Worm (Caenorhabditis elegans) whole organism, L2 larva: ENCODE measurements around the gene ZK673.1.

Experiments used
- C34F6.9 ChIP-seq: fragments of 150-350 bp; optimal IDR thresholded peaks from 2 replicates; lab custom pipeline; 2014; ENCODE audit warnings: missing biosample characterization, missing genetic modification characterization
- F13H6.1 ChIP-seq: sonication (generic microtip); optimal IDR thresholded peaks from 2 replicates; lab custom pipeline; 2016; ENCODE audit warnings: missing genetic modification characterization, missing compliant biosample characterization
- Y55F3AM.14 ChIP-seq: fragments of 200-800 bp; sonication (Bioruptor generic); optimal IDR thresholded peaks from 2 replicates; lab custom pipeline; 2018; ENCODE audit warnings: mild to moderate bottlenecking, missing genetic modification characterization, missing compliant biosample characterization
- aly-2 ChIP-seq: fragments of 150-350 bp; optimal IDR thresholded peaks from 2 replicates; lab custom pipeline; 2014; ENCODE audit warnings: missing biosample characterization, missing genetic modification characterization
- ama-1 ChIP-seq: fragments of 150-350 bp; optimal IDR thresholded peaks from 2 replicates; lab custom pipeline; 2018; ENCODE audit warnings: inconsistent platforms
- blmp-1 ChIP-seq: sonication (generic microtip); optimal IDR thresholded peaks from 2 replicates; lab custom pipeline; 2017; ENCODE audit warnings: missing genetic modification characterization, mild to moderate bottlenecking, missing compliant biosample characterization, antibody characterized with exemption, moderate library complexity; ENCODE audit not compliant: insufficient read depth
- ceh-16 ChIP-seq: fragments of 150-350 bp; optimal IDR thresholded peaks from 2 replicates; lab custom pipeline; 2014; ENCODE audit warnings: missing biosample characterization, missing genetic modification characterization
- ceh-82 ChIP-seq: fragments of 150-350 bp; optimal IDR thresholded peaks from 2 replicates; lab custom pipeline; 2014; ENCODE audit warnings: missing biosample characterization, missing genetic modification characterization
- dmd-4 ChIP-seq: sonication (generic microtip); optimal IDR thresholded peaks from 2 replicates; lab custom pipeline; 2017; ENCODE audit warnings: missing biosample characterization, missing genetic modification characterization
- elt-1 ChIP-seq: fragments of 150-350 bp; optimal IDR thresholded peaks from 2 replicates; lab custom pipeline; 2014; ENCODE audit warnings: missing biosample characterization, missing genetic modification characterization
- elt-3 ChIP-seq: sonication (generic microtip); optimal IDR thresholded peaks from 2 replicates; lab custom pipeline; 2017; ENCODE audit warnings: missing biosample characterization, missing genetic modification characterization
- fos-1 ChIP-seq: fragments of 150-350 bp; optimal IDR thresholded peaks from 2 replicates; lab custom pipeline; 2014; ENCODE audit warnings: missing biosample characterization, missing genetic modification characterization
- gmeb-1 ChIP-seq: fragments of 150-350 bp; optimal IDR thresholded peaks from 2 replicates; lab custom pipeline; 2014; ENCODE audit warnings: missing biosample characterization, missing genetic modification characterization
- lin-11 ChIP-seq: fragments of 150-350 bp; sonication (generic microtip); optimal IDR thresholded peaks from 2 replicates; lab custom pipeline; 2014; ENCODE audit warnings: missing biosample characterization, missing genetic modification characterization, inconsistent platforms, mixed read lengths
- lin-13 ChIP-seq: fragments of 150-350 bp; optimal IDR thresholded peaks from 2 replicates; lab custom pipeline; 2014; ENCODE audit warnings: missing biosample characterization, missing genetic modification reagents, missing genetic modification characterization
- lsy-2 ChIP-seq, 2 experiments: fragments of 150-350 bp in 1 of 2; sonication (generic microtip) in 1 of 2; optimal IDR thresholded peaks; 2 replicates each; lab custom pipeline; 2014 to 2017; ENCODE audit warnings: missing biosample characterization in 2 of 2, missing genetic modification characterization in 2 of 2
- mab-5 ChIP-seq: fragments of 150-350 bp; optimal IDR thresholded peaks from 2 replicates; lab custom pipeline; 2014; ENCODE audit warnings: missing biosample characterization, missing genetic modification characterization
- mbf-1 ChIP-seq: sonication (generic microtip); optimal IDR thresholded peaks from 2 replicates; lab custom pipeline; 2017; ENCODE audit warnings: missing biosample characterization, missing genetic modification characterization
- mdl-1 ChIP-seq, 2 experiments: fragments of 150-350 bp in 1 of 2; sonication (generic microtip) in 1 of 2; optimal IDR thresholded peaks; 2 replicates each; lab custom pipeline; 2017; ENCODE audit warnings: missing biosample characterization in 2 of 2, missing genetic modification characterization in 2 of 2
- nhr-11 ChIP-seq: fragments of 150-350 bp; optimal IDR thresholded peaks from 2 replicates; lab custom pipeline; 2014; ENCODE audit warnings: missing biosample characterization, missing genetic modification characterization
- nhr-12 ChIP-seq: fragments of 150-350 bp; optimal IDR thresholded peaks from 2 replicates; lab custom pipeline; 2014; ENCODE audit warnings: missing biosample characterization, missing genetic modification characterization
- nhr-129 ChIP-seq: fragments of 150-350 bp; optimal IDR thresholded peaks from 2 replicates; lab custom pipeline; 2014; ENCODE audit warnings: missing biosample characterization, missing genetic modification characterization
- nhr-21 ChIP-seq: fragments of 150-350 bp; optimal IDR thresholded peaks from 2 replicates; lab custom pipeline; 2014; ENCODE audit warnings: missing biosample characterization, missing genetic modification characterization
- nhr-237 ChIP-seq: fragments of 150-350 bp; optimal IDR thresholded peaks from 2 replicates; lab custom pipeline; 2014; ENCODE audit warnings: missing biosample characterization, missing genetic modification characterization
- skn-1 ChIP-seq: sonication (generic microtip); optimal IDR thresholded peaks from 2 replicates; lab custom pipeline; 2017; ENCODE audit warnings: missing biosample characterization, missing genetic modification characterization
- sma-3 ChIP-seq: sonication (generic microtip); optimal IDR thresholded peaks from 2 replicates; lab custom pipeline; 2016; ENCODE audit warnings: missing genetic modification reagents, missing genetic modification characterization, missing compliant biosample characterization
- sma-9 ChIP-seq, 2 experiments: fragments of 150-350 bp in 1 of 2; sonication (generic microtip) in 1 of 2; optimal IDR thresholded peaks; 2 replicates each; lab custom pipeline; 2014 to 2016; ENCODE audit warnings: missing genetic modification characterization in 2 of 2, mild to moderate bottlenecking in 1 of 2, missing biosample characterization in 1 of 2, missing compliant biosample characterization in 1 of 2, missing genetic modification reagents in 1 of 2, moderate library complexity in 1 of 2
- unc-39 ChIP-seq: fragments of 150-350 bp; optimal IDR thresholded peaks from 2 replicates; lab custom pipeline; 2014; ENCODE audit warnings: missing biosample characterization, missing genetic modification characterization
- unc-55 ChIP-seq: fragments of 150-350 bp; sonication (generic microtip); optimal IDR thresholded peaks from 3 replicates; lab custom pipeline; 2014; ENCODE audit warnings: missing biosample characterization, missing genetic modification reagents, missing genetic modification characterization
- unc-62 ChIP-seq: fragments of 150-350 bp; optimal IDR thresholded peaks from 2 replicates; lab custom pipeline; 2014; ENCODE audit warnings: missing biosample characterization, missing genetic modification reagents, missing genetic modification characterization
- zag-1 ChIP-seq: fragments of 150-350 bp; optimal IDR thresholded peaks from 2 replicates; lab custom pipeline; 2014; ENCODE audit warnings: missing biosample characterization, missing genetic modification characterization
- ztf-1 ChIP-seq: fragments of 200-800 bp; sonication (Bioruptor generic); conservative IDR thresholded peaks from 2 replicates; pipeline ENCODE4 v1.3.6; 2022; ENCODE audit warnings: missing genetic modification characterization, missing compliant biosample characterization
- ztf-11 ChIP-seq: sonication (generic microtip); optimal IDR thresholded peaks from 2 replicates; lab custom pipeline; 2017; ENCODE audit warnings: missing biosample characterization, missing genetic modification characterization

ZK673.1 gene

DNA sequence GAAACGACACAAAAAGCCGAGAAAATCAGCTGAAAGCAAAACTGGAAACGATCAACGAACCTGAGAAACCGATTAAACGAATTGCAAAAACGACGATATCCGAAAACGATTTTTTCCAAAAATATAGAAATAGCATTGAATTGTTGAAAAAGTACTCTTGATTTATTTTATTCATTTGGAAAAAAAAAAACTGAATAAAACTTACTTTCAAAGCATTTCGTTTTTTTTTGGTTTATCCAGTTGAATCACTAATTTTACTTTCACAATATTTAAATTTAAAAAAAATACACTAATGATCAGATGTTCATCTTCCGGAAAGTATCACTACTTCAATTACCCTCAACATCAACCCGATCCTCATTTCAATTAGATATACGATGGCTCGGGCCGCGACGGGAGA lies 46.4 kb upstream of the ZK673.1 start, which contains the start of gene T09F3.5:
Gene T09F3.5, plus strand, starts transcription at position 301 of the 400 bp plus-strand sequence.
- TF ChIP-seq C34F6.9 (tag; lab: Kevin White, UChicago), result no peak

DNA sequence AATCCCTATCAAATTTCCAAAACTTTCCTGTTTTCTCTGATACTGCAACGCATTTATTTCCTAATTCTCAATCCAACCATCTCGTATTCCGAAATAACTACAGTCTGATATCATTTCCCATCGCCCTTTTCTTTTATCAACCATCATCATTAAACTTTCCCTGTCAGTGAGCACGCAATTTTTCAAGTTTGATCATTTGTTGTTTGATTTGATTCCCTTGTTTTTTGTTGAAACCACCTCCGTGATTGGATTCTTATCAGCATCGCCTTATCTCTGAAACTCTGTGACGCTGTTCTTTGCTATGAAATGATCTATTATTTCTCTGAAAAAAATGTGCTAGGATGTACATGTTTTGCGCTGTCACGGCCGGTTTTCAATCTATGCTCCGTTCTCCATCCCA lies 40.0 kb upstream of the ZK673.1 start:
- TF ChIP-seq gmeb-1, result peak; percentile 19
- peak; percentile 53 for TF ChIP-seq sma-9 (GFP tag; optimal IDR thresholded peaks at IDR 0.05; lab: Kevin White, UChicago)
- no peak for TF ChIP-seq sma-9 (tag; optimal IDR thresholded peaks at IDR 0.05; lab: Kevin White, UChicago)
- TF ChIP-seq blmp-1 (tag; lab: Kevin White, UChicago), result no peak
- peak; percentile 81 for TF ChIP-seq fos-1 (tag; lab: Kevin White, UChicago)

DNA sequence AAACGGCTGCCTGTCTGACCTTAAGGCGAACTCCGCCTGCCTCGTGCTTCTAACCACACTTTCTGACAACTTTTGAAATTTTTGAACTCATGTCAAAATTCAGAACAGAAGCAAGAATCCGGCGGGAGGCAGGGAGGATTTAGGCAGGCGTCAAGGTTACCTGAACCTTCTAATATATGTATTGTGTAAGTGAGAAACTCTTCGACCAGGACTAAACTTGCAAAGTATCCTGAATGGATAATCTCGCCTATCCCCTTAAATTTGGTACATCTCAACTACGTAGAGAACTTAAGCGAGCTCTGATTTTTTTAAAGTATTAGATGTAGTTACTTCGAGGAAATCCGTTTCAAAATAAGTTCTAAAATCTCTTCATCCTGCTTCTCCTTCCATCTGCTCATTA lies 32.0 kb upstream of the ZK673.1 start, which contains the start of gene E04D5.5:
Gene E04D5.5, plus strand, starts transcription at position 301 of the 400 bp plus-strand sequence.
- TF ChIP-seq lsy-2 (tag; optimal IDR thresholded peaks at IDR 0.05; lab: Kevin White, UChicago), result no peak
- TF ChIP-seq sma-9 (GFP tag; optimal IDR thresholded peaks at IDR 0.05; lab: Kevin White, UChicago), result no peak
- no peak for TF ChIP-seq sma-9 (tag; optimal IDR thresholded peaks at IDR 0.05; lab: Kevin White, UChicago)
- TF ChIP-seq unc-39, result no peak
- no peak for TF ChIP-seq ceh-82 (tag; lab: Kevin White, UChicago)
- TF ChIP-seq gmeb-1, result no peak

DNA sequence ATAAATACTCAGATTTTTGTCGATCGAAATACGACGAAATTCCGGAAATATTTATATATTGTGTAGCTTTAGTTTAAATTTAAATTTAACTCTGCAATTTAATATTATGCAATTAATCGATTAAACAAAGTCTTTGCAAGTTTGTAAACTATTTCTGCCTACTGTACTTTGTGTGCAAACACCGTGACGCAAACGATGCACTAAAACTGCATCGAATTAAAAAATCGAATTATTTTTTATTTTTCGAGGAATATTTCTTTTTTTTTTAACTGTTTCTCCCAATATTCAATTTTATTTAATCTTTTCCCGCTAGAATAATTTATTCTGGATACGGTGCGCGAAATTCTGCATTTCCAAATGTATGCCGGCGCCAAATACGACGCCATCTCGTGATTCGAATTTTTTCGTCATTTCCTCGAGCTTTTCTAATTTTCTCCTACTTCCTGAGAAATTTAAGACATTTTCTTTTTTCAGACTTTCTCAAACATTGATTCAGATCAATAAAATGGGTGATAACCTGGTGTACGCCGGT lies 26.5 kb upstream of the ZK673.1 start, which contains the start of gene eif-2A:
Gene eif-2A, plus strand, starts transcription at position 469 of the 532 bp plus-strand sequence.
- TF ChIP-seq sma-3 (GFP tag; lab: Kevin White, UChicago) (no peak), unc-62 (GFP tag; lab: Kevin White, UChicago) (no peak), nhr-237 (tag; lab: Kevin White, UChicago) (no peak), lin-11 (no peak), lin-13 (peak; percentile 16), ztf-11 (tag; lab: Kevin White, UChicago) (no peak), nhr-11 (tag; lab: Kevin White, UChicago) (no peak), unc-55 (GFP tag; lab: Kevin White, UChicago) (peak; percentile 27), C34F6.9 (tag; lab: Kevin White, UChicago) (peak; percentile 16), lsy-2 (tag; optimal IDR thresholded peaks at IDR 0.05; lab: Kevin White, UChicago) (peak; percentile 28 to 93), elt-3 (tag; lab: Kevin White, UChicago) (no peak), ama-1 (lab: Kevin White, UChicago) (no peak), zag-1 (tag; lab: Kevin White, UChicago) (no peak), mab-5 (tag; lab: Kevin White, UChicago) (no peak), skn-1 (tag; lab: Kevin White, UChicago) (no peak), mbf-1 (tag; lab: Kevin White, UChicago) (no peak), ceh-16 (tag; lab: Kevin White, UChicago) (no peak), gmeb-1 (peak; percentile 20)

DNA sequence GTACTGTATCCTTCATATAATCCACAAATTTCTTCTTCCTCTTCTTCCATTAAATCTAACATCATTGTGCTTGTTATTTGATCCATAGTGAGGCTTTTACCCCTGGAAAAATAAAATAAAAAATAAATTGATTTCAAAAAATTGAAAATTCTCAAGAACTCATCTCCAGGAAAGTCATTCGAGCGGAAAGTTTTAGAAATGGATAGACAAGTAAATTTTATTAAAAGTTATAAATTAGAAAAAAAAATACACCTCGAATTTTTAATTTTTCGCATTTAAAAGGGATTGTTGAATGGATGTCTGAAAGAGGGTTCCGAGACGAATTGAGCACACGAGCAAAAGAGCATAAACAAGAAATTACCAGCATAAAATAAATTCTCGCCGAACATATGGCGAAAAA lies 21.0 kb upstream of the ZK673.1 start, which contains the start of gene frpr-21:
Gene frpr-21, minus strand, starts transcription at position 101 of the 400 bp plus-strand sequence.
- TF ChIP-seq nhr-11 (tag; lab: Kevin White, UChicago), result no peak
- TF ChIP-seq mdl-1 (tag; optimal IDR thresholded peaks at IDR 0.05; lab: Kevin White, UChicago), result no peak
- no peak for TF ChIP-seq lsy-2 (tag; optimal IDR thresholded peaks at IDR 0.05; lab: Kevin White, UChicago)
- no peak for TF ChIP-seq nhr-21 (tag; lab: Kevin White, UChicago)
- no peak for TF ChIP-seq ama-1 (lab: Kevin White, UChicago)
- TF ChIP-seq aly-2 (tag; lab: Kevin White, UChicago), result no peak
- TF ChIP-seq ceh-82 (tag; lab: Kevin White, UChicago), result no peak
- TF ChIP-seq Y55F3AM.14, result no peak

DNA sequence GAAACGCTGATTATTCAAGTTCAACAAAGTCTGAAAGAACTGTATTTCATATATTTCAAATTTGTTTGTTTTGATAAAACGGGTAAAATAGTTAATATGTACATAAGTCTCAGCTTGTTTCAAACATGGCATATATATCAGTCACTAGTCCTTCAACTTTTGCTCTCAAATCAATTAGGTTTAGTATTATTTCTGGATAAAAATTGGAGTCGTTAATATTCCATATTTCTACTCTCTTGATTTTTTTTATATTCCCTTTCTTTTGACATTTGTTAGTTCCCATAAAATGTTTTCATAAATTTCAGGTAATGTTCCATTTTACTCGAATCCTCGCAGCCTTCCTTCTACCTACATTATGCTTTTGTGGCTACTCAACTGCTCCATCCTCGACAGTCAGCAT lies 7.1 kb upstream of the ZK673.1 start, which contains the start of gene cut-4:
Gene cut-4, plus strand, starts transcription at position 301 of the 400 bp plus-strand sequence.
- TF ChIP-seq F13H6.1 (no peak), nhr-12 (no peak), nhr-129 (no peak), nhr-237 (tag; lab: Kevin White, UChicago) (no peak), lin-11 (no peak), elt-1 (no peak), unc-55 (GFP tag; lab: Kevin White, UChicago) (no peak), dmd-4 (tag; lab: Kevin White, UChicago) (no peak), Y55F3AM.14 (no peak), unc-62 (GFP tag; lab: Kevin White, UChicago) (no peak), ztf-1 (no peak)
